Fruit fly (Drosophila melanogaster) whole organism, embryonic: ENCODE results near the gene Pgm1.

ENCODE experiments used
- Adf1 ChIP-seq: fragments of 200-800 bp; sonication (Bioruptor generic); IDR thresholded peaks from 2 replicates; pipeline ENCODE4 v1.3.6; 2022; ENCODE audit warnings: missing biosample characterization, missing genetic modification characterization
- Atf6 ChIP-seq: fragments of 200-800 bp; sonication (Bioruptor generic); IDR thresholded peaks from 2 replicates; pipeline ENCODE4 v1.3.6; 2022; ENCODE audit warnings: missing biosample characterization, missing genetic modification characterization
- Awh ChIP-seq: fragments of 200-800 bp; sonication (Bioruptor generic); IDR thresholded peaks from 2 replicates; pipeline ENCODE4, ENCODE4 v1.3.6; 2022; ENCODE audit warnings: missing biosample characterization, missing genetic modification characterization
- CG10274 ChIP-seq: fragments of 200-800 bp; sonication (Bioruptor generic); optimal IDR thresholded peaks from 3 replicates; lab custom pipeline; 2017; ENCODE audit warnings: missing biosample characterization, mild to moderate bottlenecking, missing genetic modification characterization
- CG10979 ChIP-seq: fragments of 200-800 bp; sonication (Bioruptor generic); optimal IDR thresholded peaks from 2 replicates; lab custom pipeline; 2018; ENCODE audit warnings: missing biosample characterization, mild to moderate bottlenecking, missing genetic modification characterization, moderate library complexity
- CG12744 ChIP-seq: fragments of 200-800 bp; sonication (Bioruptor generic); optimal IDR thresholded peaks from 2 replicates; lab custom pipeline; 2016; ENCODE audit warnings: missing biosample characterization, missing genetic modification characterization
- CG14050 ChIP-seq: fragments of 200-800 bp; sonication (Bioruptor generic); IDR thresholded peaks from 3 replicates; pipeline ENCODE4 v1.3.6; 2022; ENCODE audit warnings: missing biosample characterization, missing genetic modification characterization
- CG18476 ChIP-seq: fragments of 200-800 bp; sonication (Bioruptor generic); optimal IDR thresholded peaks from 2 replicates; lab custom pipeline; 2016; ENCODE audit warnings: missing biosample characterization, mild to moderate bottlenecking, missing genetic modification characterization
- CG18599 ChIP-seq: fragments of 200-800 bp; sonication (Bioruptor generic); optimal IDR thresholded peaks from 3 replicates; lab custom pipeline; 2017; ENCODE audit warnings: missing biosample characterization, missing genetic modification characterization, mild to moderate bottlenecking, moderate library complexity, missing genetic modification reagents
- CG30020 ChIP-seq: fragments of 200-800 bp; optimal IDR thresholded peaks from 2 replicates; lab custom pipeline; 2019; ENCODE audit warnings: missing biosample characterization, mild to moderate bottlenecking, missing genetic modification characterization, moderate library complexity
- CG3065 ChIP-seq: fragments of 200-800 bp; sonication (Bioruptor generic); optimal IDR thresholded peaks from 2 replicates; lab custom pipeline; 2016; ENCODE audit warnings: missing biosample characterization, missing genetic modification characterization
- CG3163 ChIP-seq: fragments of 200-800 bp; sonication (Bioruptor generic); optimal IDR thresholded peaks from 3 replicates; lab custom pipeline; 2016; ENCODE audit warnings: missing biosample characterization, missing genetic modification characterization
- CG3407 ChIP-seq: fragments of 200-800 bp; sonication (Bioruptor generic); optimal IDR thresholded peaks from 2 replicates; lab custom pipeline; 2018; ENCODE audit warnings: missing biosample characterization, mild to moderate bottlenecking, missing genetic modification characterization
- CG3847 ChIP-seq: fragments of 200-800 bp; sonication (Bioruptor generic); IDR thresholded peaks from 2 replicates; pipeline ENCODE4 v1.3.6; 2022; ENCODE audit warnings: missing biosample characterization, missing genetic modification characterization
- CG4730 ChIP-seq: fragments of 200-800 bp; sonication (Bioruptor generic); IDR thresholded peaks from 2 replicates; pipeline ENCODE4 v1.3.6; 2022; ENCODE audit warnings: missing biosample characterization, missing genetic modification characterization
- CG6791 ChIP-seq: fragments of 200-800 bp; sonication (Bioruptor generic); IDR thresholded peaks from 3 replicates; pipeline ENCODE4 v1.3.6; 2022; ENCODE audit warnings: missing biosample characterization, missing genetic modification characterization; ENCODE audit not compliant: partially characterized antibody
- CG7357 ChIP-seq: fragments of 200-800 bp; sonication (Bioruptor generic); IDR thresholded peaks from 3 replicates; pipeline ENCODE4 v1.3.6; 2022; ENCODE audit warnings: missing biosample characterization, missing genetic modification characterization
- CG8089 ChIP-seq: fragments of 200-800 bp; sonication (Bioruptor generic); optimal IDR thresholded peaks from 3 replicates; lab custom pipeline; 2016; ENCODE audit warnings: missing biosample characterization, missing genetic modification characterization
- CG8478 ChIP-seq: fragments of >200 bp; optimal IDR thresholded peaks from 2 replicates; lab custom pipeline; 2018
- CG9215 ChIP-seq: fragments of 200-800 bp; sonication (Bioruptor generic); IDR thresholded peaks from 2 replicates; pipeline ENCODE4 v1.3.6; 2022; ENCODE audit warnings: missing biosample characterization, missing genetic modification characterization
- CG9876 ChIP-seq: fragments of 200-800 bp; sonication (Bioruptor generic); optimal IDR thresholded peaks from 2 replicates; lab custom pipeline; 2016; ENCODE audit warnings: missing biosample characterization, missing genetic modification characterization
- CoRest ChIP-seq: fragments of 200-800 bp; sonication (Bioruptor generic); optimal IDR thresholded peaks from 3 replicates; lab custom pipeline; 2018; ENCODE audit warnings: missing biosample characterization, mild to moderate bottlenecking, missing genetic modification characterization, moderate library complexity
- D19A ChIP-seq: fragments of 200-800 bp; optimal IDR thresholded peaks from 3 replicates; lab custom pipeline; 2019; ENCODE audit warnings: missing biosample characterization, mild to moderate bottlenecking, missing genetic modification characterization, moderate library complexity
- Dll ChIP-seq: fragments of 200-800 bp; sonication (Bioruptor generic); IDR thresholded peaks from 4 replicates; pipeline ENCODE4 v1.3.6; 2022; ENCODE audit warnings: missing biosample characterization, missing genetic modification characterization; ENCODE audit not compliant: partially characterized antibody
- Doc2 ChIP-seq: fragments of 200-800 bp; sonication (Bioruptor generic); IDR thresholded peaks from 2 replicates; pipeline ENCODE4 v1.3.6; 2022; ENCODE audit warnings: missing biosample characterization, missing genetic modification characterization
- Dref ChIP-seq: fragments of 200-800 bp; sonication (Bioruptor generic); IDR thresholded peaks from 2 replicates; pipeline ENCODE4 v1.3.6; 2022; ENCODE audit warnings: missing biosample characterization, missing genetic modification characterization
- Elba2 ChIP-seq: fragments of 200-800 bp; sonication (Bioruptor generic); optimal IDR thresholded peaks from 3 replicates; lab custom pipeline; 2016; ENCODE audit warnings: missing biosample characterization, missing genetic modification characterization
- Hey ChIP-seq: fragments of 200-800 bp; sonication (Bioruptor generic); optimal IDR thresholded peaks from 3 replicates; lab custom pipeline; 2018; ENCODE audit warnings: missing biosample characterization, mild to moderate bottlenecking, missing genetic modification characterization
- Hr39 ChIP-seq: fragments of >200 bp; optimal IDR thresholded peaks from 2 replicates; lab custom pipeline; 2017
- Hr78 ChIP-seq, 2 experiments: fragments of 200-800 bp in 1 of 2; fragments of >200 bp in 1 of 2; sonication (Bioruptor generic) in 1 of 2; optimal IDR thresholded peaks; 2 replicates each; lab custom pipeline; 2017 to 2019; ENCODE audit warnings: missing biosample characterization in 2 of 2, missing genetic modification characterization in 2 of 2, mild to moderate bottlenecking in 1 of 2, moderate library complexity in 1 of 2
- MBD-R2 ChIP-seq: fragments of 200-800 bp; sonication (Bioruptor generic); IDR thresholded peaks from 2 replicates; pipeline ENCODE4 v1.3.6; 2022; ENCODE audit warnings: missing biosample characterization, missing genetic modification characterization
- Mes4 ChIP-seq: fragments of 200-800 bp; sonication (Bioruptor generic); optimal IDR thresholded peaks from 2 replicates; lab custom pipeline; 2016; ENCODE audit warnings: missing biosample characterization, missing genetic modification characterization
- Nf-YB ChIP-seq: fragments of 200-800 bp; sonication (Bioruptor generic); optimal IDR thresholded peaks from 3 replicates; lab custom pipeline; 2019; ENCODE audit warnings: missing biosample characterization, mild to moderate bottlenecking, missing genetic modification characterization, moderate library complexity
- Taf1 ChIP-seq: fragments of 200-800 bp; sonication (Bioruptor generic); IDR thresholded peaks from 2 replicates; pipeline ENCODE4 v1.3.6; 2022; ENCODE audit warnings: missing biosample characterization, missing genetic modification characterization
- Xbp1 ChIP-seq: fragments of 200-800 bp; sonication (Bioruptor generic); optimal IDR thresholded peaks from 3 replicates; lab custom pipeline; 2016; ENCODE audit warnings: missing biosample characterization, mild to moderate bottlenecking, missing genetic modification characterization
- Xrp1 ChIP-seq: fragments of 200-800 bp; sonication (Bioruptor generic); IDR thresholded peaks from 2 replicates; pipeline ENCODE4 v1.3.6; 2022; ENCODE audit warnings: missing biosample characterization, missing genetic modification characterization
- abd-A ChIP-seq: fragments of 200-800 bp; sonication (Bioruptor generic); optimal IDR thresholded peaks from 3 replicates; lab custom pipeline; 2019; ENCODE audit warnings: missing biosample characterization, mild to moderate bottlenecking, missing genetic modification characterization, moderate library complexity
- ase ChIP-seq: fragments of 200-800 bp; sonication (Bioruptor generic); IDR thresholded peaks from 3 replicates; pipeline ENCODE4 v1.3.6; 2022; ENCODE audit warnings: missing biosample characterization, missing genetic modification characterization
- ato ChIP-seq: fragments of 200-800 bp; sonication (Bioruptor generic); IDR thresholded peaks from 2 replicates; pipeline ENCODE4 v1.3.6; 2022; ENCODE audit warnings: missing biosample characterization, missing genetic modification characterization; ENCODE audit not compliant: partially characterized antibody
- fd96Cb ChIP-seq: fragments of 200-800 bp; sonication (Bioruptor generic); optimal IDR thresholded peaks from 2 replicates; lab custom pipeline; 2018; ENCODE audit warnings: missing biosample characterization, mild to moderate bottlenecking, missing genetic modification characterization, moderate library complexity
- gfzf ChIP-seq: fragments of 200-800 bp; sonication (Bioruptor generic); optimal IDR thresholded peaks from 2 replicates; lab custom pipeline; 2016; ENCODE audit warnings: missing biosample characterization, mild to moderate bottlenecking, missing genetic modification characterization, moderate library complexity
- gt ChIP-seq: fragments of 200-800 bp; sonication (Bioruptor generic); IDR thresholded peaks from 2 replicates; pipeline ENCODE4 v1.3.6; 2022; ENCODE audit warnings: missing biosample characterization, missing genetic modification characterization
- hkb ChIP-seq, 2 experiments: fragments of 200-800 bp in 1 of 2; fragments of >200 bp in 1 of 2; sonication (Bioruptor generic) in 1 of 2; IDR thresholded peaks in 1 of 2; optimal IDR thresholded peaks in 1 of 2; 2 replicates each; pipeline versions ENCODE4 v1.3.6 to Lab custom; 2017 to 2022; ENCODE audit warnings: missing biosample characterization in 1 of 2, missing genetic modification characterization in 1 of 2
- ind ChIP-seq: fragments of 200-800 bp; sonication (Bioruptor generic); optimal IDR thresholded peaks from 3 replicates; lab custom pipeline; 2016; ENCODE audit warnings: missing biosample characterization, missing genetic modification characterization
- klu ChIP-seq: fragments of 200-800 bp; sonication (Bioruptor generic); IDR thresholded peaks from 2 replicates; pipeline ENCODE4 v1.3.6; 2022; ENCODE audit warnings: missing biosample characterization, missing genetic modification characterization
- mld ChIP-seq: fragments of 200-800 bp; sonication (Bioruptor generic); IDR thresholded peaks from 3 replicates; pipeline ENCODE4 v1.3.6; 2022; ENCODE audit warnings: missing biosample characterization, missing genetic modification characterization; ENCODE audit not compliant: partially characterized antibody
- pfk ChIP-seq: fragments of 200-800 bp; sonication (Bioruptor generic); optimal IDR thresholded peaks from 2 replicates; lab custom pipeline; 2018; ENCODE audit warnings: missing biosample characterization, mild to moderate bottlenecking, missing genetic modification characterization, moderate library complexity
- run ChIP-seq: fragments of 200-800 bp; sonication (Bioruptor generic); optimal IDR thresholded peaks from 3 replicates; lab custom pipeline; 2018; ENCODE audit warnings: missing biosample characterization, mild to moderate bottlenecking, missing genetic modification characterization
- scrt ChIP-seq: fragments of 200-800 bp; sonication (Bioruptor generic); optimal IDR thresholded peaks from 2 replicates; lab custom pipeline; 2018; ENCODE audit warnings: missing biosample characterization, mild to moderate bottlenecking, missing genetic modification characterization, moderate library complexity
- sens-2 ChIP-seq: fragments of 200-800 bp; sonication (Bioruptor generic); IDR thresholded peaks from 2 replicates; pipeline ENCODE4 v1.3.6; 2022; ENCODE audit warnings: missing biosample characterization, missing genetic modification characterization
- wor ChIP-seq: fragments of 200-800 bp; sonication (Bioruptor generic); IDR thresholded peaks from 2 replicates; pipeline ENCODE4 v1.3.6; 2022; ENCODE audit warnings: missing biosample characterization, missing genetic modification characterization

Pgm1 gene

dm6 chr3L:16105528-16105927 lies 22.8 kb downstream of the Pgm1 start, which contains the start of the genes IntS9 and CG43295 (continued):
- TF ChIP-seq CoRest (tag; lab: Kevin White, UChicago) (no peak), pfk (no peak), CG8478 (lab: Kevin White, UChicago) (no peak), Elba2 (GFP tag; lab: Kevin White, UChicago) (peak; percentile 69), CG9215 (GFP tag; lab: Robert Waterston, UW) (peak; percentile 69), run (tag; lab: Kevin White, UChicago) (no peak), CG3847 (GFP tag; lab: Robert Waterston, UW) (peak; percentile 65), CG3065 (GFP tag; lab: Kevin White, UChicago) (peak; percentile 75), mld (no peak), Dll (GFP tag; lab: Robert Waterston, UW) (0 out of 4 replicates have a peak, but pooled peaks have one; percentile 25), Hr39 (lab: Kevin White, UChicago) (no peak), ato (GFP tag; lab: Robert Waterston, UW) (no peak), D19A (tag; lab: Kevin White, UChicago) (no peak), CG8089 (GFP tag; lab: Kevin White, UChicago) (peak; percentile 84), CG4730 (GFP tag; lab: Robert Waterston, UW) (peak; percentile 79), CG10979 (peak; percentile 82), MBD-R2 (peak; percentile 94), CG6791 (GFP tag; lab: Robert Waterston, UW) (no peak), abd-A (no peak), Doc2 (no peak), hkb (optimal IDR thresholded peaks at IDR 0.05; lab: Kevin White, UChicago) (no peak), hkb (GFP tag; IDR thresholded peaks at IDR 0.05; lab: Robert Waterston, UW) (peak; percentile 89), Nf-YB (GFP tag; lab: Kevin White, UChicago) (no peak), ind (peak; percentile 89), CG30020 (tag; lab: Kevin White, UChicago) (peak; percentile 52), Dref (GFP tag; lab: Robert Waterston, UW) (peak; percentile 26; the same call in 1 of the 2 replicates), Xrp1 (GFP tag; lab: Robert Waterston, UW) (peak; percentile 92), wor (peak; percentile 69), CG3407 (GFP tag; lab: Kevin White, UChicago) (no peak), CG10274 (peak; percentile 39), CG7357 (GFP tag; lab: Robert Waterston, UW) (peak; percentile 69; the same call in 2 of the 3 replicates), CG14050 (GFP tag; lab: Robert Waterston, UW) (peak; percentile 79), CG9876 (peak; percentile 68), sens-2 (GFP tag; lab: Robert Waterston, UW) (peak; percentile 77; the same call in 1 of the 2 replicates), ase (GFP tag; lab: Robert Waterston, UW) (peak; percentile 79), Taf1 (GFP tag; lab: Robert Waterston, UW) (peak; percentile 66), CG18476 (GFP tag; lab: Kevin White, UChicago) (peak; percentile 83), Hey (tag; lab: Kevin White, UChicago) (no peak), gt (GFP tag; lab: Robert Waterston, UW) (peak; percentile 45), Awh (GFP tag; lab: Robert Waterston, UW) (peak; percentile 82), fd96Cb (peak; percentile 75), Mes4 (GFP tag; lab: Kevin White, UChicago) (peak; percentile 82), gfzf (GFP tag; lab: Kevin White, UChicago) (peak; percentile 6), scrt (GFP tag; lab: Kevin White, UChicago) (peak; percentile 93), CG3163 (GFP tag; lab: Kevin White, UChicago) (peak; percentile 73), Hr78 (GFP tag; optimal IDR thresholded peaks at IDR 0.05; lab: Kevin White, UChicago) (no peak), CG18599 (peak; percentile 84), klu (GFP tag; lab: Robert Waterston, UW) (no peak; the same call in 1 of the 2 replicates), Atf6 (peak; percentile 82), CG12744 (GFP tag; lab: Kevin White, UChicago) (peak; percentile 76), Adf1 (GFP tag; lab: Robert Waterston, UW) (no peak; the same call in 1 of the 2 replicates), Xbp1 (GFP tag; lab: Kevin White, UChicago) (peak; percentile 90)
